Fruit fly (Drosophila melanogaster): ENCODE data around the gene SK.

DNA sequence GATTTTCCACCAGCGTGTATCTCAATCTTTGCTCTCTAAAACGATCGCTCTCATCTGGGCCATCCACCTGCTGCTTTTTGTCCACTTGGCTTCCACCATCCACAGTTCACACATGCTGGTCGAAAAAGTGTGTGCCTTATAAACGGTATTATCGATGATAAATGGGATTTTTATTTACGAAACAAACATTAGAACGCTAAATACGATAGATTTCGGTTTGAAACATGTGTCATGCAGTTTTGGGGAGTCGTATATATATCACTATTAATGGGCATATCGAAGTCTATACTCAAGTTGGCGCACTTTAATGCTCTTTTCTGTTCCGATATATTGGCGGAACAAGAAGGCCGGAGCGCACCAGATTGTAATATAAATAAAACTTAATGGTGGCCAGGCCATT is 17.0 kb downstream of the SK start:
- TF ChIP-seq CG8478 (optimal IDR thresholded peaks at IDR 0.05), result no peak
- no peak for TF ChIP-seq CTCF (optimal IDR thresholded peaks at IDR 0.05)

All from S2 (cell line).